Fruit fly (Drosophila melanogaster): Measurements from ENCODE around the gene Arc42.

Gene Arc42

DNA sequence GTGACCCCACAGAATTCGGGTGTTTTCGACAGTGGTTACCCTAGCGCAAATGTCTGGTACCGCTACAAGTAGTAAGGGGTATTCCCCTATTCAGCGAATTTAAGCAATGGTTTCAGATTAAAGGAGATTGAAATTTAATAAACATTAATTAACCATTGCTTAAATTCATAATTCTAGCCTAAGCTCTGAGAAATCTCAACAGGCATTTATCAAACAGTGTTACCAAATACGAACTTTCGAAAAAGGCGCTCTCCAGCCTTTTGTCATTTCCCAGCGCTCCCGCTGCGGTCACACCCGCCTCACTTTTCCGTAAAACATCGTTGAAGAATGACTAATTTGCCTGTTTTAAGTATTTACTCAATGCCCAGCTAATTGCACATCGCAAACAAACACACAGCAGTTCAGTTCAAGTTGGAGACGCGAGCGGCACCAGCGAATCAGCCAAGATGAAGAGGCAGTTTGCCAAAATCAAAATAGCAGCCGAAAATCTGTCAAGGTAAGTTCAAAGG, 27.4 kb downstream of the Arc42 start, which contains the start of the genes Surf6 and RhoGAP92B (continued):
- peak; percentile 62 for TF ChIP-seq achi (GFP tag; optimal IDR thresholded peaks at IDR 0.05)
- TF ChIP-seq Blimp-1 (GFP tag; optimal IDR thresholded peaks at IDR 0.05), result no peak
- peak; percentile 95 for TF ChIP-seq svp (GFP tag)
- TF ChIP-seq fd59A (GFP tag; optimal IDR thresholded peaks at IDR 0.05), result no peak
- TF ChIP-seq CG11294 (GFP tag; IDR thresholded peaks at IDR 0.05), result no peak
- TF ChIP-seq topi (GFP tag; optimal IDR thresholded peaks at IDR 0.05), result peak; percentile 67
- TF ChIP-seq CG8119 (GFP tag; IDR thresholded peaks at IDR 0.05), result peak; percentile 23; the same call in 1 of the 3 replicates
- peak; percentile 42 for TF ChIP-seq CG8319 (GFP tag; optimal IDR thresholded peaks at IDR 0.05)
- no peak for TF ChIP-seq Lpt (GFP tag; optimal IDR thresholded peaks at IDR 0.05)
- peak; percentile 42 for TF ChIP-seq acj6 (GFP tag; optimal IDR thresholded peaks at IDR 0.05)
- TF ChIP-seq CG9139 (GFP tag; optimal IDR thresholded peaks at IDR 0.05), result peak; percentile 44
- no peak for TF ChIP-seq salr (GFP tag; optimal IDR thresholded peaks at IDR 0.05)
- peak; percentile 46 for TF ChIP-seq Ets21C (GFP tag; optimal IDR thresholded peaks at IDR 0.05)
- TF ChIP-seq CG11902 (GFP tag; optimal IDR thresholded peaks at IDR 0.05), result peak; percentile 19
- TF ChIP-seq CG1621 (tag; optimal IDR thresholded peaks at IDR 0.05), result peak; percentile 97
- TF ChIP-seq CG8632 (GFP tag; optimal IDR thresholded peaks at IDR 0.05), result no peak
- TF ChIP-seq dac (GFP tag; optimal IDR thresholded peaks at IDR 0.05), result no peak
- no peak for TF ChIP-seq CG4318 (GFP tag; optimal IDR thresholded peaks at IDR 0.05)
- peak; percentile 60 for TF ChIP-seq fkh (GFP tag; optimal IDR thresholded peaks at IDR 0.05)
- TF ChIP-seq CG10669 (GFP tag; optimal IDR thresholded peaks at IDR 0.05), result peak; percentile 13
- peak; percentile 64; the same call in 2 of the 3 replicates for TF ChIP-seq eg (GFP tag; IDR thresholded peaks at IDR 0.05)
- TF ChIP-seq CG6276 (GFP tag; optimal IDR thresholded peaks at IDR 0.05), result no peak
- TF ChIP-seq CG6808 (GFP tag; optimal IDR thresholded peaks at IDR 0.05), result peak; percentile 52
- 0 out of 2 replicates have a peak, but pooled peaks have one; percentile 36 for TF ChIP-seq CG15336 (GFP tag; IDR thresholded peaks at IDR 0.05)
- TF ChIP-seq Eip75B (GFP tag; optimal IDR thresholded peaks at IDR 0.05), result peak; percentile 73
- no peak for TF ChIP-seq CG32006 (GFP tag; optimal IDR thresholded peaks at IDR 0.05)
- peak; percentile 50; the same call in 2 of the 3 replicates for TF ChIP-seq CG6163 (GFP tag; IDR thresholded peaks at IDR 0.05)
- no peak for TF ChIP-seq pdm3 (GFP tag; optimal IDR thresholded peaks at IDR 0.05)
- peak; percentile 66 for TF ChIP-seq vri (GFP tag; optimal IDR thresholded peaks at IDR 0.05)
- TF ChIP-seq CG16779 (tag; optimal IDR thresholded peaks at IDR 0.05), result peak; percentile 49
- TF ChIP-seq Hr4 (GFP tag; optimal IDR thresholded peaks at IDR 0.05), result peak; percentile 51
- peak; percentile 53 for TF ChIP-seq CG3032 (tag; optimal IDR thresholded peaks at IDR 0.05)
- peak; percentile 27 for TF ChIP-seq Sox15 (GFP tag; optimal IDR thresholded peaks at IDR 0.05)
- peak; percentile 63 for TF ChIP-seq Sox102F (GFP tag; optimal IDR thresholded peaks at IDR 0.05)
- peak; percentile 77 for TF ChIP-seq CG6854 (GFP tag; optimal IDR thresholded peaks at IDR 0.05)
- TF ChIP-seq Met (GFP tag; optimal IDR thresholded peaks at IDR 0.05), result peak; percentile 68

dm6 chr3R:19905932-19906439, 28.4 kb downstream of the Arc42 start:
- TF ChIP-seq acj6 (GFP tag; optimal IDR thresholded peaks at IDR 0.05) (peak; percentile 89), Hr4 (GFP tag; optimal IDR thresholded peaks at IDR 0.05) (peak; percentile 86), net (GFP tag; optimal IDR thresholded peaks at IDR 0.05) (peak; percentile 86), CG11902 (GFP tag; optimal IDR thresholded peaks at IDR 0.05) (peak; percentile 87), cyc (GFP tag; optimal IDR thresholded peaks at IDR 0.05) (peak; percentile 91), CG6808 (GFP tag; optimal IDR thresholded peaks at IDR 0.05) (peak; percentile 80), Met (GFP tag; optimal IDR thresholded peaks at IDR 0.05) (peak; percentile 87), fd85E (GFP tag; optimal IDR thresholded peaks at IDR 0.05) (no peak), CG8319 (GFP tag; optimal IDR thresholded peaks at IDR 0.05) (peak; percentile 86), OdsH (GFP tag; optimal IDR thresholded peaks at IDR 0.05) (peak; percentile 92), CG11294 (GFP tag; IDR thresholded peaks at IDR 0.05) (peak; percentile 84), svp (GFP tag) (peak; percentile 98), CG6163 (GFP tag; IDR thresholded peaks at IDR 0.05) (peak; percentile 91), CG32006 (GFP tag; optimal IDR thresholded peaks at IDR 0.05) (peak; percentile 86), Ets21C (GFP tag; optimal IDR thresholded peaks at IDR 0.05) (peak; percentile 89), Eip93F (GFP tag; optimal IDR thresholded peaks at IDR 0.05) (peak; percentile 66), Sox102F (GFP tag; optimal IDR thresholded peaks at IDR 0.05) (peak; percentile 90), CG6276 (GFP tag; optimal IDR thresholded peaks at IDR 0.05) (peak; percentile 74), CG7368 (GFP tag; optimal IDR thresholded peaks at IDR 0.05) (peak; percentile 82), esn (GFP tag; optimal IDR thresholded peaks at IDR 0.05) (peak; percentile 93), CG6854 (GFP tag; optimal IDR thresholded peaks at IDR 0.05) (peak; percentile 53), Blimp-1 (GFP tag; optimal IDR thresholded peaks at IDR 0.05) (peak; percentile 59), eg (GFP tag; IDR thresholded peaks at IDR 0.05) (peak; percentile 91), topi (GFP tag; optimal IDR thresholded peaks at IDR 0.05) (peak; percentile 84), dac (GFP tag; optimal IDR thresholded peaks at IDR 0.05) (peak; percentile 63), spab (GFP tag; optimal IDR thresholded peaks at IDR 0.05) (peak; percentile 86), Gug (GFP tag; IDR thresholded peaks at IDR 0.05) (peak; percentile 81), CG8632 (GFP tag; optimal IDR thresholded peaks at IDR 0.05) (peak; percentile 83), Eip75B (GFP tag; optimal IDR thresholded peaks at IDR 0.05) (peak; percentile 87), Smox (GFP tag; optimal IDR thresholded peaks at IDR 0.05) (peak; percentile 91)
